Fruit fly (Drosophila melanogaster) whole organism, wandering third instar larva: ENCODE results near the gene Atg3.

Experiments
- Hr83 ChIP-seq: fragments of 200-300 bp; sonication (Bioruptor generic); optimal IDR thresholded peaks from 2 replicates; lab custom pipeline; 2016; ENCODE audit warnings: missing biosample characterization, mild to moderate bottlenecking, missing genetic modification characterization, moderate library complexity; ENCODE audit not compliant: poor library complexity, severe bottlenecking
- N ChIP-seq: fragments of >200 bp; optimal IDR thresholded peaks from 2 replicates; lab custom pipeline; 2018; ENCODE audit warnings: missing biosample characterization, missing external identifiers, missing genetic modification characterization
- Sp1 ChIP-seq: fragments of 200-800 bp; sonication (Bioruptor generic); optimal IDR thresholded peaks from 3 replicates; lab custom pipeline; 2019; ENCODE audit warnings: missing biosample characterization, mild to moderate bottlenecking, missing genetic modification characterization, moderate library complexity
- Vsx2 ChIP-seq: fragments of 200-300, 225-300 bp; sonication (Bioruptor generic); optimal IDR thresholded peaks from 2 replicates; lab custom pipeline; 2018; ENCODE audit warnings: missing biosample characterization, missing genetic modification characterization; ENCODE audit not compliant: partially characterized antibody
- br ChIP-seq: fragments of 200-800 bp; sonication (Bioruptor generic); optimal IDR thresholded peaks from 2 replicates; lab custom pipeline; 2016; ENCODE audit warnings: missing biosample characterization, missing genetic modification characterization
- brk ChIP-seq: fragments of 200-800 bp; sonication (Bioruptor generic); optimal IDR thresholded peaks from 2 replicates; lab custom pipeline; 2016; ENCODE audit warnings: missing biosample characterization, mild to moderate bottlenecking, missing genetic modification characterization
- dmrt93B ChIP-seq: fragments of 200-800 bp; sonication (Bioruptor generic); optimal IDR thresholded peaks from 2 replicates; lab custom pipeline; 2018; ENCODE audit warnings: missing biosample characterization, mild to moderate bottlenecking, missing genetic modification characterization
- jim ChIP-seq: fragments of 175-275, 200-325 bp; sonication (Bioruptor generic); optimal IDR thresholded peaks from 2 replicates; lab custom pipeline; 2016; ENCODE audit warnings: missing biosample characterization, mild to moderate bottlenecking, missing genetic modification characterization
- psq ChIP-seq: fragments of 200-800 bp; sonication (Bioruptor generic); optimal IDR thresholded peaks from 3 replicates; lab custom pipeline; 2017; ENCODE audit warnings: missing biosample characterization, mild to moderate bottlenecking, missing genetic modification characterization, moderate library complexity
- rgr ChIP-seq: fragments of 200-800 bp; sonication (Bioruptor generic); optimal IDR thresholded peaks from 3 replicates; lab custom pipeline; 2016; ENCODE audit warnings: missing biosample characterization, mild to moderate bottlenecking, missing genetic modification characterization
- usp ChIP-seq: fragments of >200 bp; optimal IDR thresholded peaks from 2 replicates; lab custom pipeline; 2017; ENCODE audit warnings: missing biosample characterization, missing genetic modification characterization

Gene Atg3

DNA sequence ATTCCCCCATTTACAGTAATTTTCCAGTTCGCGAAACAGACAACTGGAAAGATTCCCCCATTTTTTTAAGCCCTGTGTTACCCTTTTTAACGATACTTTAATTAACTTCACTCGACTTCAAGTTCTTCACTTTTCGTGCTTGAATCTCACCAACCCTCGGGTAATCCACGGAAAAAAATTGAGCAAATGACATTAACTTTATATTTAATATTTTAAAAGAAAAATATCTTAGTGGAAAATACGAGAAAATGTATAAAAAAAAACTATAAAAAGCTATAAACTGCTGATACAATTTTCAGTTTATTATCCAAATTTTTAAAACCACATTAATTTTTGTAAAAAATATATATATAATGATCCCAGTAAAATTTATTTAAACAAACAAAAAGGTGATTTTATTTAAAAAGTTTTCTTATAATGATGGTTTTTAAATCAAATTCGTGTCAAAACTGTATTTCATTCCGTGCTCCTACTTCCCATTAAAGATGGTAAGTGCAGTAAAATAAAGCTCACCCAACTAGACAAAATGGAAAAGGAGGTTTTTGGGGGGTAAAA lies 51.1 kb downstream of the Atg3 start:
- TF ChIP-seq br (GFP tag; lab: Kevin White, UChicago) = no peak
- TF ChIP-seq Sp1 (GFP tag; lab: Kevin White, UChicago) = no peak
- no peak for TF ChIP-seq jim (GFP tag; lab: Kevin White, UChicago)
- TF ChIP-seq rgr (GFP tag; lab: Kevin White, UChicago) = no peak
- no peak for TF ChIP-seq N (GFP tag; lab: Kevin White, UChicago)
- no peak for TF ChIP-seq Vsx2
- no peak for TF ChIP-seq brk (GFP tag; lab: Kevin White, UChicago)
- TF ChIP-seq dmrt93B (GFP tag; lab: Kevin White, UChicago) = no peak
- no peak for TF ChIP-seq psq (GFP tag; lab: Kevin White, UChicago)
- no peak for TF ChIP-seq usp (GFP tag; lab: Kevin White, UChicago)
- TF ChIP-seq Hr83 = no peak
